Worm (Caenorhabditis elegans) whole organism, L2 larva: ENCODE results near the gene F55G1.1.

Source experiments
- ama-1 ChIP-seq: fragments of 150-350 bp; optimal IDR thresholded peaks from 2 replicates; lab custom pipeline; 2018; ENCODE audit warnings: inconsistent platforms
- mab-5 ChIP-seq: fragments of 150-350 bp; optimal IDR thresholded peaks from 2 replicates; lab custom pipeline; 2014; ENCODE audit warnings: missing biosample characterization, missing genetic modification characterization
- mdl-1 ChIP-seq, 2 experiments: fragments of 150-350 bp in 1 of 2; sonication (generic microtip) in 1 of 2; optimal IDR thresholded peaks; 2 replicates each; lab custom pipeline; 2017; ENCODE audit warnings: missing biosample characterization in 2 of 2, missing genetic modification characterization in 2 of 2
- nhr-237 ChIP-seq: fragments of 150-350 bp; optimal IDR thresholded peaks from 2 replicates; lab custom pipeline; 2014; ENCODE audit warnings: missing biosample characterization, missing genetic modification characterization
- nhr-25 ChIP-seq: fragments of 150-350 bp; sonication (generic microtip); optimal IDR thresholded peaks from 3 replicates; lab custom pipeline; 2014; ENCODE audit warnings: missing biosample characterization, missing genetic modification characterization
- nhr-6 ChIP-seq: fragments of 150-350 bp; optimal IDR thresholded peaks from 2 replicates; lab custom pipeline; 2014; ENCODE audit warnings: missing biosample characterization, missing genetic modification characterization
- unc-55 ChIP-seq: fragments of 150-350 bp; sonication (generic microtip); optimal IDR thresholded peaks from 3 replicates; lab custom pipeline; 2014; ENCODE audit warnings: missing biosample characterization, missing genetic modification reagents, missing genetic modification characterization
- ztf-11 ChIP-seq: sonication (generic microtip); optimal IDR thresholded peaks from 2 replicates; lab custom pipeline; 2017; ENCODE audit warnings: missing biosample characterization, missing genetic modification characterization

DNA sequence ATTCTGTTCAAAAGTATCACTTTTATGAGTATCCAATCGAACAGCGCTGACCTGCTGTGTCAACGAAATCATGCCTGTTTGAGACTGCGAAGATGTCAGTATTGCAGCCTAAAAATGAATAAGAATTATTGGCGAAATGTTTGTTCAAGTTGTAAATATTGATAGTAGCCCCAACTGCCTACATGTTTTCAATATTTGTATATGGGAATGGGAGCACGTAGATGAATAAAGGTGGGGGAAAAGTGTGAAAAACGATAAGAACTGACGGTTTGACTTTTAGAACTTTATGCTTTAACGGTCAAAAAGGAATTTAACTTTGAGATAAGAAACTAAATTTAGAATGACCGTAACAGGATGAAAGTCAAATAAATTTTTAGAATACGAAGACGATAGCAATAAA is 28.7 kb downstream of the F55G1.1 start:
- TF ChIP-seq unc-55 (GFP tag; lab: Kevin White, UChicago) (no peak), nhr-237 (no peak), nhr-25 (tag; lab: Kevin White, UChicago) (no peak), nhr-6 (tag; lab: Kevin White, UChicago) (no peak), ama-1 (lab: Kevin White, UChicago) (no peak), mab-5 (no peak), ztf-11 (tag; lab: Kevin White, UChicago) (no peak), mdl-1 (tag; optimal IDR thresholded peaks at IDR 0.05; lab: Kevin White, UChicago) (no peak)
